Worm (Caenorhabditis elegans) whole organism, early embryonic: ENCODE data around the gene Y51A2A.4.

Experiments
- B0310.2 ChIP-seq: sonication (generic microtip); optimal IDR thresholded peaks from 2 replicates; lab custom pipeline; 2016; ENCODE audit warnings: mild to moderate bottlenecking, missing genetic modification characterization, missing compliant biosample characterization
- F13C5.2 ChIP-seq: sonication (generic microtip); optimal IDR thresholded peaks from 2 replicates; lab custom pipeline; 2017; ENCODE audit warnings: mild to moderate bottlenecking, missing genetic modification characterization, inconsistent platforms, missing compliant biosample characterization
- aly-1 ChIP-seq: sonication (generic microtip); optimal IDR thresholded peaks from 2 replicates; lab custom pipeline; 2016; ENCODE audit warnings: missing genetic modification characterization, missing compliant biosample characterization
- ama-1 ChIP-seq: fragments of 150-350 bp; optimal IDR thresholded peaks from 2 replicates; lab custom pipeline; 2014
- ceh-13 ChIP-seq: fragments of 200-800 bp; sonication (Bioruptor generic); optimal IDR thresholded peaks from 2 replicates; lab custom pipeline; 2018; ENCODE audit warnings: mild to moderate bottlenecking, missing genetic modification characterization, missing compliant biosample characterization
- ceh-36 ChIP-seq: sonication (generic microtip); optimal IDR thresholded peaks from 2 replicates; lab custom pipeline; 2016; ENCODE audit warnings: missing genetic modification characterization, inconsistent platforms, missing compliant biosample characterization
- ets-7 ChIP-seq: sonication (generic microtip); optimal IDR thresholded peaks from 2 replicates; lab custom pipeline; 2016; ENCODE audit warnings: missing genotype, missing genetic modification characterization, missing compliant biosample characterization
- flt-1 ChIP-seq: fragments of 200-800 bp; sonication (Bioruptor generic); IDR thresholded peaks from 2 replicates; pipeline ENCODE4 v1.3.6; 2022; ENCODE audit warnings: missing genetic modification characterization, missing compliant biosample characterization
- hmbx-1 ChIP-seq: sonication (generic microtip); optimal IDR thresholded peaks from 2 replicates; lab custom pipeline; 2016; ENCODE audit warnings: mild to moderate bottlenecking, missing genetic modification characterization, missing compliant biosample characterization
- hmg-4 ChIP-seq: fragments of 200-800 bp; sonication (Bioruptor generic); optimal IDR thresholded peaks from 2 replicates; lab custom pipeline; 2018; ENCODE audit warnings: mild to moderate bottlenecking, missing genetic modification characterization, missing compliant biosample characterization
- hnd-1 ChIP-seq: sonication (generic microtip); optimal IDR thresholded peaks from 2 replicates; lab custom pipeline; 2016; ENCODE audit warnings: missing genetic modification characterization, missing compliant biosample characterization
- pes-1 ChIP-seq: fragments of 200-800 bp; sonication (Bioruptor generic); IDR thresholded peaks from 2 replicates; pipeline ENCODE4 v1.3.6; 2022; ENCODE audit warnings: missing genetic modification reagents, missing genetic modification characterization, missing compliant biosample characterization
- scrt-1 ChIP-seq: fragments of 200-800 bp; sonication (Bioruptor generic); IDR thresholded peaks from 2 replicates; pipeline ENCODE4 v1.3.6; 2022; ENCODE audit warnings: missing genetic modification characterization, missing compliant biosample characterization
- sea-1 ChIP-seq: fragments of 200-800 bp; sonication (Bioruptor generic); conservative IDR thresholded peaks from 2 replicates; pipeline ENCODE4 v1.3.6; 2022; ENCODE audit warnings: missing genetic modification characterization, missing compliant biosample characterization
- tbx-11 ChIP-seq: fragments of 200-800 bp; sonication (Bioruptor generic); IDR thresholded peaks from 2 replicates; pipeline ENCODE4 v1.3.6; 2022; ENCODE audit warnings: missing genetic modification characterization, missing compliant biosample characterization
- tbx-37 ChIP-seq: fragments of 200-800 bp; sonication (Bioruptor generic); conservative IDR thresholded peaks from 2 replicates; pipeline ENCODE4 v1.3.6; 2022; ENCODE audit warnings: missing genetic modification reagents, missing genetic modification characterization, missing compliant biosample characterization
- tra-4 ChIP-seq: sonication (generic microtip); optimal IDR thresholded peaks from 2 replicates; lab custom pipeline; 2017; ENCODE audit warnings: missing genetic modification characterization, missing compliant biosample characterization

Y51A2A.4 gene

DNA sequence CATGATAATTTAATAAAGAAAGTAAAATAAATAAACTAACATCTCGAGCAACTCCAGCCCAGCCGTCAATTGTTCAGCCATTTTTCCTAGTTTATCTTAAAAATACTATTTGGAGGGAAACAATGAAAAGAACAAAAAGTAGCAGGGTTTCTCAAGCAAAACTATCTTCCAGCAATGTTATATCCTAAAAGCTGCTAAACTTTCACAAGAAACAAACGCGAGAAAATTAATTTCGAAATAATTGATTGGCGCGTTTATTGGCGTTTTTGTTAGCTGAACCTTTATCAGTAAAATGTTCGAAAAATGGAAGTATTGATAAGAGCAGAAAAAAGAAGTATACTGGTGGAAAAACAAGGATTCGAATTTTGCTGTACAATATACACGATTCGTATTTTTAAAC is 32.5 kb downstream of the Y51A2A.4 start, which contains the start of gene B0462.5:
TSS of gene B0462.5 (minus strand) at position 101 of the 400 bp plus-strand sequence.
- TF ChIP-seq pes-1 (GFP tag; lab: Robert Waterston, UW) = no peak
- TF ChIP-seq ets-7 (tag; lab: Kevin White, UChicago) = no peak
- TF ChIP-seq F13C5.2 = no peak
- no peak for TF ChIP-seq aly-1 (tag; lab: Kevin White, UChicago)
- no peak for TF ChIP-seq hnd-1 (tag; lab: Kevin White, UChicago)
- no peak for TF ChIP-seq ceh-13 (GFP tag; lab: Kevin White, UChicago)
- no peak for TF ChIP-seq ceh-36 (tag; lab: Kevin White, UChicago)
- TF ChIP-seq hmg-4 (GFP tag; lab: Kevin White, UChicago) = no peak
- TF ChIP-seq tra-4 (tag; lab: Kevin White, UChicago) = no peak
- TF ChIP-seq sea-1 (GFP tag; lab: Robert Waterston, UW) = no peak
- no peak for TF ChIP-seq tbx-11 (GFP tag; lab: Robert Waterston, UW)
- no peak for TF ChIP-seq ama-1 (lab: Kevin White, UChicago)
- TF ChIP-seq B0310.2 (tag; lab: Kevin White, UChicago) = no peak
- no peak for TF ChIP-seq hmbx-1
- no peak for TF ChIP-seq flt-1 (GFP tag; lab: Robert Waterston, UW)

ce11 chrV:18324525-18324924 is 33.8 kb downstream of the Y51A2A.4 start:
- TF ChIP-seq tra-4 (tag; lab: Kevin White, UChicago) = no peak
- TF ChIP-seq F13C5.2 = no peak
- TF ChIP-seq ets-7 (tag; lab: Kevin White, UChicago) = no peak
- no peak for TF ChIP-seq hnd-1 (tag; lab: Kevin White, UChicago)
- no peak for TF ChIP-seq tbx-11 (GFP tag; lab: Robert Waterston, UW)
- TF ChIP-seq B0310.2 (tag; lab: Kevin White, UChicago) = no peak
- TF ChIP-seq ceh-13 (GFP tag; lab: Kevin White, UChicago) = no peak
- no peak for TF ChIP-seq ama-1 (lab: Kevin White, UChicago)
- TF ChIP-seq aly-1 (tag; lab: Kevin White, UChicago) = no peak
- no peak for TF ChIP-seq pes-1 (GFP tag; lab: Robert Waterston, UW)
- TF ChIP-seq hmg-4 (GFP tag; lab: Kevin White, UChicago) = no peak
- TF ChIP-seq tbx-37 (GFP tag; lab: Robert Waterston, UW) = no peak
- no peak for TF ChIP-seq sea-1 (GFP tag; lab: Robert Waterston, UW)
- TF ChIP-seq ceh-36 (tag; lab: Kevin White, UChicago) = no peak
- no peak for TF ChIP-seq hmbx-1
- TF ChIP-seq flt-1 (GFP tag; lab: Robert Waterston, UW) = no peak
- TF ChIP-seq scrt-1 (GFP tag; lab: Robert Waterston, UW) = no peak

DNA sequence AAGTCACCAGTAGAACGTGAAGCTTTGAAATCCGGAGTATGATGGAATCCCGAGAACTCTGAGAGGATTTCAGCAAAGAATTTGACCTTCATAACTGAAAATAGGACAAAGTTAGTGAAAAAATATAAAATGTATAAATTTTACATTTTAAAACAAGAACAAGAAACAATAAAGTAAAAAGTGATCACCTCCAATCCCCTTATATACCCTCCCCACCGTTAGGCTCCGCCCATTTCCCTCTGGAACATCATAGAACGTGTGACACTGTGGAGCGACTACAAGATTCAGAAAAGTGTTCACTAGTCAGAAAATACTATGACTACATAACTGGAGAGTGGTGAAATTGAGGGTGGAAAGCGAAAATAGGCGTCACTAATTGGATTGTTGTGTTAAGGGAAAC is 40.3 kb downstream of the Y51A2A.4 start, which contains the start of gene B0462.4:
TSS of gene B0462.4 (minus strand) at position 101 of the 400 bp plus-strand sequence.
- TF ChIP-seq ama-1 (lab: Kevin White, UChicago) = no peak
- no peak for TF ChIP-seq flt-1 (GFP tag; lab: Robert Waterston, UW)
- TF ChIP-seq hmbx-1 = no peak
- TF ChIP-seq ceh-36 (tag; lab: Kevin White, UChicago) = no peak
- TF ChIP-seq pes-1 (GFP tag; lab: Robert Waterston, UW) = no peak
- TF ChIP-seq tra-4 (tag; lab: Kevin White, UChicago) = no peak
- no peak for TF ChIP-seq tbx-37 (GFP tag; lab: Robert Waterston, UW)
- TF ChIP-seq F13C5.2 = no peak
- no peak for TF ChIP-seq hmg-4 (GFP tag; lab: Kevin White, UChicago)
- TF ChIP-seq ets-7 (tag; lab: Kevin White, UChicago) = no peak

DNA sequence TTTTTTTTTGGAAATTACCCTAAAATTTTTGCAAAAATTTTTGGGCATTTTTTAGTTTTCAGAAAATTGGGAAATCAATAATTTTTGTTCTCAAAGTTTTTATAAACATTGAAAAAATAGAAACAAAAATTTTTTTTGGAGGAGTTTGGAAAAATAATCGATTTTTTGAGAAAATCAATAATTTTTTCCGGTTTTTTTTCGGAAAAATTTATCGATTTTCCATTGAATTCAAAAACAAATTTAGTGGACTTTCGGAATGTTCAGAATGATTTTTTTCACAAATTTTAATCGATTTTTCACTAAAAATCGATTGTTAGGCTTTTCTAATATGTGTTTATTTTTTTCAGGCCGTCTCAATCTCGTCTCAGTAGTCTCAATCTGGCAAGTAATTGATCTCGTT is 46.9 kb downstream of the Y51A2A.4 start:
- TF ChIP-seq aly-1 (tag; lab: Kevin White, UChicago) (no peak), tbx-11 (GFP tag; lab: Robert Waterston, UW) (no peak)

DNA sequence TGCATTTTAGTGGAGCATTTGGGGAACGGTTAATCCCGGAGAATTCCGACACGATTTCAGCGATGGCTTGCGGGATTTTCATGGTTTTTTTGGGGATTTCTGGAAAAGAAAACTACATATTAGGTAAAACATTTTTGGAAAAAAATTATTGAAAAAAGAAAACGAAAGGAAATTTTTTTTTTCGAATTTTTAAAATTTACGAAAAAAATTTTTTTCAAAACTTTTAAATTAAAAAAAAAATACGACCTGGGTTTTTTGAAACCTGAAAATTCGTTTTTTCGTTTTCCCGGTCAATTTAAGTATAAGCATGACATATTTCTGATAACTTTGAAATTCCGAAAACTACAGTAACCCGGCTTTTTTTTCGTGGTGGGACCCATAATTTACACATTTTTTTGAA is 49.1 kb downstream of the Y51A2A.4 start, which contains the start of gene C08E8.10:
TSS of gene C08E8.10 (minus strand) at position 101 of the 400 bp plus-strand sequence.
- TF ChIP-seq ceh-13 (GFP tag; lab: Kevin White, UChicago) (no peak), ama-1 (lab: Kevin White, UChicago) (no peak), F13C5.2 (no peak), flt-1 (GFP tag; lab: Robert Waterston, UW) (no peak), ets-7 (tag; lab: Kevin White, UChicago) (no peak), hmbx-1 (no peak), tbx-11 (GFP tag; lab: Robert Waterston, UW) (no peak), pes-1 (GFP tag; lab: Robert Waterston, UW) (no peak), B0310.2 (tag; lab: Kevin White, UChicago) (no peak), aly-1 (tag; lab: Kevin White, UChicago) (no peak), ceh-36 (tag; lab: Kevin White, UChicago) (no peak)
